Worm (Caenorhabditis elegans): ENCODE results near the gene dex-1.

dex-1 gene

ce11 chrIII:5495168-5495567 is 30.7 kb upstream of the dex-1 start, which contains the start of gene R02F2.8:
TSS of gene R02F2.8 (minus strand) at chrIII:5495268.
- no peak for TF ChIP-seq F37B4.10 (GFP tag; IDR thresholded peaks at IDR 0.05)
- no peak for TF ChIP-seq somi-1 (GFP tag; optimal IDR thresholded peaks at IDR 0.05)
- TF ChIP-seq snpc-4 (GFP tag; optimal IDR thresholded peaks at IDR 0.05) = no peak
- no peak for TF ChIP-seq snpc-4 (tag; optimal IDR thresholded peaks at IDR 0.05)
- no peak for TF ChIP-seq him-1 (tag; optimal IDR thresholded peaks at IDR 0.05)
- no peak for TF ChIP-seq ztf-3 (GFP tag; optimal IDR thresholded peaks at IDR 0.05)
- TF ChIP-seq F39B2.1 (GFP tag; IDR thresholded peaks at IDR 0.05) = no peak
- TF ChIP-seq dpff-1 (tag; optimal IDR thresholded peaks at IDR 0.05) = no peak
- TF ChIP-seq lin-26 (GFP tag; IDR thresholded peaks at IDR 0.05) = no peak
- TF ChIP-seq fkh-3 (tag; optimal IDR thresholded peaks at IDR 0.05) = no peak
- no peak for TF ChIP-seq sdz-38 (tag; optimal IDR thresholded peaks at IDR 0.05)
- no peak for TF ChIP-seq D2030.7 (GFP tag; IDR thresholded peaks at IDR 0.05)
- TF ChIP-seq B0336.3 (GFP tag; IDR thresholded peaks at IDR 0.05) = no peak

ce11 chrIII:5498973-5499372 is 26.9 kb upstream of the dex-1 start, which contains the start of gene R02F2.9:
TSS of gene R02F2.9 (plus strand) at chrIII:5499190.
- TF ChIP-seq egl-44 (GFP tag; IDR thresholded peaks at IDR 0.05) = no peak
- no peak for TF ChIP-seq pha-4 (tag; optimal IDR thresholded peaks at IDR 0.05)
- peak in 1 of 3 experiments; percentile 78 for TF ChIP-seq lin-35 (GFP tag; optimal IDR thresholded peaks at IDR 0.05)
- TF ChIP-seq hlh-12 (tag; optimal IDR thresholded peaks at IDR 0.05) = no peak
- no peak for TF ChIP-seq zfh-2 (GFP tag; conservative IDR thresholded peaks at IDR 0.05)
- no peak for TF ChIP-seq mes-4 (tag; optimal IDR thresholded peaks at IDR 0.05)
- TF ChIP-seq F52B5.7 (tag; optimal IDR thresholded peaks at IDR 0.05) = no peak
- TF ChIP-seq F33H1.4 (GFP tag; IDR thresholded peaks at IDR 0.05) = no peak
- peak; percentile 95 for TF ChIP-seq attf-3 (GFP tag; conservative IDR thresholded peaks at IDR 0.05)
- TF ChIP-seq D2030.7 (GFP tag; IDR thresholded peaks at IDR 0.05) = no peak
- TF ChIP-seq gei-17 (GFP tag; optimal IDR thresholded peaks at IDR 0.05) = no peak
- TF ChIP-seq aptf-3 (GFP tag; IDR thresholded peaks at IDR 0.05) = no peak
- TF ChIP-seq F49E8.2 (tag; optimal IDR thresholded peaks at IDR 0.05; ENCODE audit: insufficient read depth) = no peak
- TF ChIP-seq efl-1 (GFP tag; optimal IDR thresholded peaks at IDR 0.05) = peak; percentile 44
- TF ChIP-seq ceh-40 (GFP tag; IDR thresholded peaks at IDR 0.05) = no peak
- TF ChIP-seq K12H6.12 (tag; optimal IDR thresholded peaks at IDR 0.05) = no peak
- no peak for TF ChIP-seq ceh-91 (GFP tag; IDR thresholded peaks at IDR 0.05)
- TF ChIP-seq bed-1 (GFP tag; IDR thresholded peaks at IDR 0.05) = no peak
- TF ChIP-seq C17E4.6 (GFP tag; IDR thresholded peaks at IDR 0.05) = no peak
- no peak for TF ChIP-seq Y53F4B.3 (GFP tag; IDR thresholded peaks at IDR 0.05)
- TF ChIP-seq sdz-38 (tag; optimal IDR thresholded peaks at IDR 0.05) = no peak
- no peak for TF ChIP-seq snpc-4 (GFP tag; optimal IDR thresholded peaks at IDR 0.05)
- TF ChIP-seq snpc-4 (tag; optimal IDR thresholded peaks at IDR 0.05) = no peak
- TF ChIP-seq B0035.1 (tag; optimal IDR thresholded peaks at IDR 0.05) = no peak
- TF ChIP-seq nfya-1 (tag; optimal IDR thresholded peaks at IDR 0.05; ENCODE audit: borderline replicate concordance, insufficient read depth) = no peak
- no peak for TF ChIP-seq ztf-6 (GFP tag; IDR thresholded peaks at IDR 0.05)
- no peak for TF ChIP-seq pbrm-1 (GFP tag; IDR thresholded peaks at IDR 0.05)
- no peak for TF ChIP-seq nhr-80 (tag; optimal IDR thresholded peaks at IDR 0.05)
- TF ChIP-seq egrh-3 (GFP tag; IDR thresholded peaks at IDR 0.05) = no peak
- peak; percentile 35 for TF ChIP-seq dpl-1 (GFP tag; optimal IDR thresholded peaks at IDR 0.05)
- TF ChIP-seq somi-1 (GFP tag; optimal IDR thresholded peaks at IDR 0.05) = no peak
- peak; percentile 60 for TF ChIP-seq lin-54 (GFP tag; optimal IDR thresholded peaks at IDR 0.05)
- TF ChIP-seq ztf-22 (GFP tag; optimal IDR thresholded peaks at IDR 0.05) = no peak
- no peak for TF ChIP-seq mel-28 (tag; optimal IDR thresholded peaks at IDR 0.05; ENCODE audit: borderline replicate concordance)
- no peak for TF ChIP-seq aptf-2 (GFP tag; conservative IDR thresholded peaks at IDR 0.05)
- TF ChIP-seq snpc-1.3 (tag; optimal IDR thresholded peaks at IDR 0.05; ENCODE audit: insufficient read depth) = no peak
- no peak for TF ChIP-seq snpc-3.4 (tag; optimal IDR thresholded peaks at IDR 0.05)
- TF ChIP-seq him-1 (tag; optimal IDR thresholded peaks at IDR 0.05) = peak; percentile 27

All from whole organism, young adult.